Worm (Caenorhabditis elegans) whole organism, L2 larva: ENCODE results near the gene K11H3.5.

Experiments used
- C34F6.9 ChIP-seq: fragments of 150-350 bp; optimal IDR thresholded peaks from 2 replicates; lab custom pipeline; 2014; ENCODE audit warnings: missing biosample characterization, missing genetic modification characterization
- F13H6.1 ChIP-seq: sonication (generic microtip); optimal IDR thresholded peaks from 2 replicates; lab custom pipeline; 2016; ENCODE audit warnings: missing genetic modification characterization, missing compliant biosample characterization
- ZK546.5 ChIP-seq: sonication (generic microtip); optimal IDR thresholded peaks from 2 replicates; lab custom pipeline; 2017; ENCODE audit warnings: missing biosample characterization, missing genetic modification characterization
- alr-1 ChIP-seq: fragments of 150-350 bp; optimal IDR thresholded peaks from 2 replicates; lab custom pipeline; 2014; ENCODE audit warnings: missing biosample characterization, missing genetic modification characterization
- aly-2 ChIP-seq: fragments of 150-350 bp; optimal IDR thresholded peaks from 2 replicates; lab custom pipeline; 2014; ENCODE audit warnings: missing biosample characterization, missing genetic modification characterization
- ama-1 ChIP-seq: fragments of 150-350 bp; optimal IDR thresholded peaks from 2 replicates; lab custom pipeline; 2018; ENCODE audit warnings: inconsistent platforms
- ceh-82 ChIP-seq: fragments of 150-350 bp; optimal IDR thresholded peaks from 2 replicates; lab custom pipeline; 2014; ENCODE audit warnings: missing biosample characterization, missing genetic modification characterization
- crh-2 ChIP-seq: sonication (generic microtip); optimal IDR thresholded peaks from 2 replicates; lab custom pipeline; 2017; ENCODE audit warnings: missing biosample characterization, missing genetic modification characterization
- elt-1 ChIP-seq: fragments of 150-350 bp; optimal IDR thresholded peaks from 2 replicates; lab custom pipeline; 2014; ENCODE audit warnings: missing biosample characterization, missing genetic modification characterization
- elt-3 ChIP-seq: sonication (generic microtip); optimal IDR thresholded peaks from 2 replicates; lab custom pipeline; 2017; ENCODE audit warnings: missing biosample characterization, missing genetic modification characterization
- fos-1 ChIP-seq: fragments of 150-350 bp; optimal IDR thresholded peaks from 2 replicates; lab custom pipeline; 2014; ENCODE audit warnings: missing biosample characterization, missing genetic modification characterization
- gmeb-1 ChIP-seq: fragments of 150-350 bp; optimal IDR thresholded peaks from 2 replicates; lab custom pipeline; 2014; ENCODE audit warnings: missing biosample characterization, missing genetic modification characterization
- lin-11 ChIP-seq: fragments of 150-350 bp; sonication (generic microtip); optimal IDR thresholded peaks from 2 replicates; lab custom pipeline; 2014; ENCODE audit warnings: missing biosample characterization, missing genetic modification characterization, inconsistent platforms, mixed read lengths
- lsy-2 ChIP-seq, 2 experiments: fragments of 150-350 bp in 1 of 2; sonication (generic microtip) in 1 of 2; optimal IDR thresholded peaks; 2 replicates each; lab custom pipeline; 2014 to 2017; ENCODE audit warnings: missing biosample characterization in 2 of 2, missing genetic modification characterization in 2 of 2
- mab-5 ChIP-seq: fragments of 150-350 bp; optimal IDR thresholded peaks from 2 replicates; lab custom pipeline; 2014; ENCODE audit warnings: missing biosample characterization, missing genetic modification characterization
- mbf-1 ChIP-seq: sonication (generic microtip); optimal IDR thresholded peaks from 2 replicates; lab custom pipeline; 2017; ENCODE audit warnings: missing biosample characterization, missing genetic modification characterization
- mdl-1 ChIP-seq, 2 experiments: fragments of 150-350 bp in 1 of 2; sonication (generic microtip) in 1 of 2; optimal IDR thresholded peaks; 2 replicates each; lab custom pipeline; 2017; ENCODE audit warnings: missing biosample characterization in 2 of 2, missing genetic modification characterization in 2 of 2
- nhr-10 ChIP-seq: sonication (generic microtip); optimal IDR thresholded peaks from 2 replicates; lab custom pipeline; 2017; ENCODE audit warnings: missing biosample characterization, missing genetic modification characterization
- nhr-11 ChIP-seq: fragments of 150-350 bp; optimal IDR thresholded peaks from 2 replicates; lab custom pipeline; 2014; ENCODE audit warnings: missing biosample characterization, missing genetic modification characterization
- nhr-12 ChIP-seq: fragments of 150-350 bp; optimal IDR thresholded peaks from 2 replicates; lab custom pipeline; 2014; ENCODE audit warnings: missing biosample characterization, missing genetic modification characterization
- nhr-129 ChIP-seq: fragments of 150-350 bp; optimal IDR thresholded peaks from 2 replicates; lab custom pipeline; 2014; ENCODE audit warnings: missing biosample characterization, missing genetic modification characterization
- nhr-21 ChIP-seq: fragments of 150-350 bp; optimal IDR thresholded peaks from 2 replicates; lab custom pipeline; 2014; ENCODE audit warnings: missing biosample characterization, missing genetic modification characterization
- peb-1 ChIP-seq: fragments of 150-350 bp; optimal IDR thresholded peaks from 2 replicates; lab custom pipeline; 2014; ENCODE audit warnings: missing biosample characterization, missing genetic modification characterization
- skn-1 ChIP-seq: sonication (generic microtip); optimal IDR thresholded peaks from 2 replicates; lab custom pipeline; 2017; ENCODE audit warnings: missing biosample characterization, missing genetic modification characterization
- sma-3 ChIP-seq: sonication (generic microtip); optimal IDR thresholded peaks from 2 replicates; lab custom pipeline; 2016; ENCODE audit warnings: missing genetic modification reagents, missing genetic modification characterization, missing compliant biosample characterization
- snpc-4 ChIP-seq: fragments of 150-350 bp; optimal IDR thresholded peaks from 2 replicates; lab custom pipeline; 2014; ENCODE audit warnings: missing biosample characterization, missing genetic modification characterization
- unc-55 ChIP-seq: fragments of 150-350 bp; sonication (generic microtip); optimal IDR thresholded peaks from 3 replicates; lab custom pipeline; 2014; ENCODE audit warnings: missing biosample characterization, missing genetic modification reagents, missing genetic modification characterization
- zag-1 ChIP-seq: fragments of 150-350 bp; optimal IDR thresholded peaks from 2 replicates; lab custom pipeline; 2014; ENCODE audit warnings: missing biosample characterization, missing genetic modification characterization
- ztf-1 ChIP-seq: fragments of 200-800 bp; sonication (Bioruptor generic); conservative IDR thresholded peaks from 2 replicates; pipeline ENCODE4 v1.3.6; 2022; ENCODE audit warnings: missing genetic modification characterization, missing compliant biosample characterization
- ztf-11 ChIP-seq: sonication (generic microtip); optimal IDR thresholded peaks from 2 replicates; lab custom pipeline; 2017; ENCODE audit warnings: missing biosample characterization, missing genetic modification characterization
- ztf-4 ChIP-seq: fragments of 150-350 bp; optimal IDR thresholded peaks from 2 replicates; lab custom pipeline; 2014; ENCODE audit warnings: missing biosample characterization, missing genetic modification characterization

The K11H3.5 gene

ce11 chrIII:9848603-9849002 is 5.0 kb downstream of the K11H3.5 start:
- TF ChIP-seq snpc-4 (tag; lab: Kevin White, UChicago) (no peak), sma-3 (GFP tag; lab: Kevin White, UChicago) (no peak), ceh-82 (tag; lab: Kevin White, UChicago) (no peak), lin-11 (tag; lab: Kevin White, UChicago) (no peak), mab-5 (tag; lab: Kevin White, UChicago) (no peak), mbf-1 (tag; lab: Kevin White, UChicago) (no peak), nhr-129 (no peak), lsy-2 (tag; optimal IDR thresholded peaks at IDR 0.05; lab: Kevin White, UChicago) (no peak), F13H6.1 (no peak), elt-3 (tag; lab: Kevin White, UChicago) (no peak), mdl-1 (tag; optimal IDR thresholded peaks at IDR 0.05; lab: Kevin White, UChicago) (no peak)

ce11 chrIII:9849950-9850349 is 6.4 kb downstream of the K11H3.5 start:
- TF ChIP-seq nhr-12, result no peak
- TF ChIP-seq nhr-21 (tag; lab: Kevin White, UChicago), result peak; percentile 41
- peak; percentile 29 for TF ChIP-seq crh-2 (tag; lab: Kevin White, UChicago)
- no peak for TF ChIP-seq elt-1 (tag; lab: Kevin White, UChicago)
- no peak for TF ChIP-seq ztf-11
- peak; percentile 74 for TF ChIP-seq skn-1 (tag; lab: Kevin White, UChicago)
- TF ChIP-seq unc-55 (GFP tag; lab: Kevin White, UChicago), result no peak
- TF ChIP-seq zag-1 (tag; lab: Kevin White, UChicago), result no peak
- TF ChIP-seq ceh-82 (tag; lab: Kevin White, UChicago), result no peak
- peak; percentile 5 for TF ChIP-seq nhr-129
- no peak for TF ChIP-seq ztf-1 (GFP tag; lab: Robert Waterston, UW)
- no peak for TF ChIP-seq nhr-10
- TF ChIP-seq ama-1 (lab: Kevin White, UChicago), result no peak
- TF ChIP-seq fos-1 (tag; lab: Kevin White, UChicago), result peak; percentile 57
- peak; percentile 46 for TF ChIP-seq sma-3 (GFP tag; lab: Kevin White, UChicago)
- TF ChIP-seq ztf-4 (tag; lab: Kevin White, UChicago), result no peak
- no peak for TF ChIP-seq peb-1 (tag; lab: Kevin White, UChicago)
- peak; percentile 23 for TF ChIP-seq gmeb-1 (tag; lab: Kevin White, UChicago)
- TF ChIP-seq snpc-4 (tag; lab: Kevin White, UChicago), result no peak
- TF ChIP-seq, all 48 proteins: peak for 7

- peak; percentile 6 for TF ChIP-seq fos-1 (tag; lab: Kevin White, UChicago)
- no peak for TF ChIP-seq ztf-4 (tag; lab: Kevin White, UChicago)
- TF ChIP-seq, all 48 proteins: peak for 1
Observed at ce11 chrIII:9850877-9851276, 7.3 kb downstream of the K11H3.5 start.

- TF ChIP-seq nhr-21 (tag; lab: Kevin White, UChicago) (no peak), ZK546.5 (no peak), C34F6.9 (tag; lab: Kevin White, UChicago) (peak; percentile 5), nhr-129 (peak; percentile 10), ztf-1 (GFP tag; lab: Robert Waterston, UW) (no peak)
Observed at ce11 chrIII:9851547-9851946, 8.0 kb downstream of the K11H3.5 start, which contains the start of gene K11H3.3. Gene K11H3.3, plus strand, starts transcription at chrIII:9851854.

ce11 chrIII:9853667-9854620 is 10.4 kb downstream of the K11H3.5 start:
- TF ChIP-seq ceh-82 (tag; lab: Kevin White, UChicago) (no peak), aly-2 (tag; lab: Kevin White, UChicago) (no peak), nhr-21 (tag; lab: Kevin White, UChicago) (peak; percentile 7), gmeb-1 (tag; lab: Kevin White, UChicago) (no peak), nhr-11 (no peak)

ce11 chrIII:9854960-9855359 is 11.4 kb downstream of the K11H3.5 start:
- TF ChIP-seq alr-1 (tag; lab: Kevin White, UChicago), result no peak
